Worm (Caenorhabditis elegans): ENCODE measurements around the gene C47D2.1.

- no peak for TF ChIP-seq him-1 (tag; optimal IDR thresholded peaks at IDR 0.05)
- no peak for TF ChIP-seq dao-5 (tag; optimal IDR thresholded peaks at IDR 0.05)
Observed at ce11 chrX:8204475-8204874, 10.4 kb upstream of the C47D2.1 start.
